Worm (Caenorhabditis elegans) whole organism, late embryonic: Measurements from ENCODE around the gene puf-6.

Source experiments
- dmd-4 ChIP-seq: sonication (generic microtip); optimal IDR thresholded peaks from 2 replicates; lab custom pipeline; 2016; ENCODE audit warnings: borderline replicate concordance, missing genetic modification characterization, missing compliant biosample characterization
- elt-4 ChIP-seq: sonication (generic microtip); optimal IDR thresholded peaks from 2 replicates; lab custom pipeline; 2016; ENCODE audit warnings: missing genetic modification characterization, missing compliant biosample characterization
- ets-4 ChIP-seq: sonication (generic microtip); optimal IDR thresholded peaks from 2 replicates; lab custom pipeline; 2016; ENCODE audit warnings: missing genetic modification characterization, missing compliant biosample characterization
- fkh-6 ChIP-seq: sonication (generic microtip); optimal IDR thresholded peaks from 2 replicates; lab custom pipeline; 2016; ENCODE audit warnings: missing genetic modification characterization, missing compliant biosample characterization
- lim-6 ChIP-seq: sonication (generic microtip); optimal IDR thresholded peaks from 2 replicates; lab custom pipeline; 2016; ENCODE audit warnings: missing genetic modification characterization, missing compliant biosample characterization
- lin-11 ChIP-seq: fragments of 200-800 bp; sonication (Bioruptor generic); optimal IDR thresholded peaks from 2 replicates; lab custom pipeline; 2018; ENCODE audit warnings: mild to moderate bottlenecking, missing genetic modification characterization, missing compliant biosample characterization
- nhr-11 ChIP-seq: fragments of 150-350 bp; optimal IDR thresholded peaks from 2 replicates; lab custom pipeline; 2014; ENCODE audit warnings: missing biosample characterization, missing genetic modification characterization
- pag-3 ChIP-seq: sonication (generic microtip); optimal IDR thresholded peaks from 2 replicates; lab custom pipeline; 2016; ENCODE audit warnings: missing compliant biosample characterization, missing genetic modification characterization, borderline replicate concordance
- pha-2 ChIP-seq: sonication (generic microtip); optimal IDR thresholded peaks from 2 replicates; lab custom pipeline; 2017; ENCODE audit warnings: mild to moderate bottlenecking, missing genetic modification characterization, missing compliant biosample characterization
- pha-4 ChIP-seq: fragments of 150-350 bp; optimal IDR thresholded peaks from 2 replicates; lab custom pipeline; 2018; ENCODE audit warnings: missing biosample characterization, missing genetic modification reagents, missing genetic modification characterization
- sdc-2 ChIP-seq: sonication (generic microtip); optimal IDR thresholded peaks from 2 replicates; lab custom pipeline; 2016; ENCODE audit warnings: missing genotype, missing genetic modification characterization, missing compliant biosample characterization
- sox-4 ChIP-seq: sonication (generic microtip); optimal IDR thresholded peaks from 2 replicates; lab custom pipeline; 2017; ENCODE audit warnings: mild to moderate bottlenecking, missing genetic modification characterization, inconsistent platforms, missing compliant biosample characterization
- zip-5 ChIP-seq: sonication (generic microtip); optimal IDR thresholded peaks from 2 replicates; lab custom pipeline; 2016; ENCODE audit warnings: missing genetic modification characterization, missing compliant biosample characterization

ce11 chrII:13006283-13006682 is 37.0 kb downstream of the puf-6 start:
- TF ChIP-seq pha-2 (tag; lab: Kevin White, UChicago) (no peak), fkh-6 (tag; lab: Kevin White, UChicago) (no peak), sdc-2 (tag; lab: Kevin White, UChicago) (no peak), sox-4 (tag; lab: Kevin White, UChicago) (no peak), pag-3 (no peak), pha-4 (tag; lab: Kevin White, UChicago) (no peak), dmd-4 (no peak), elt-4 (tag; lab: Kevin White, UChicago) (no peak), zip-5 (tag; lab: Kevin White, UChicago) (no peak), lin-11 (tag; lab: Kevin White, UChicago) (no peak), nhr-11 (tag; lab: Kevin White, UChicago) (no peak), ets-4 (tag; lab: Kevin White, UChicago) (no peak), lim-6 (no peak)
